Fruit fly (Drosophila melanogaster): ENCODE results near the gene CG32473.

dm6 chr3R:13257110-13257509 is 45.3 kb upstream of the CG32473 start:
- TF ChIP-seq h (GFP tag; optimal IDR thresholded peaks at IDR 0.05): no peak
- TF ChIP-seq fru (GFP tag; optimal IDR thresholded peaks at IDR 0.05): no peak
- TF ChIP-seq usp (GFP tag; optimal IDR thresholded peaks at IDR 0.05): no peak
- TF ChIP-seq ey (GFP tag; optimal IDR thresholded peaks at IDR 0.05): no peak
- TF ChIP-seq GATAd (GFP tag; optimal IDR thresholded peaks at IDR 0.05): no peak
- TF ChIP-seq Abd-B (GFP tag; optimal IDR thresholded peaks at IDR 0.05): no peak
- no peak for TF ChIP-seq lola (GFP tag; optimal IDR thresholded peaks at IDR 0.05)
- no peak for TF ChIP-seq psq (GFP tag; optimal IDR thresholded peaks at IDR 0.05)
- TF ChIP-seq br (GFP tag; optimal IDR thresholded peaks at IDR 0.05): no peak
- no peak for TF ChIP-seq Hr78 (GFP tag; optimal IDR thresholded peaks at IDR 0.05)
- TF ChIP-seq Dif (GFP tag; optimal IDR thresholded peaks at IDR 0.05; ENCODE audit: partially characterized antibody): no peak
- no peak for TF ChIP-seq dsf (GFP tag; optimal IDR thresholded peaks at IDR 0.05; ENCODE audit: borderline replicate concordance)
- no peak for TF ChIP-seq HLH106 (tag; optimal IDR thresholded peaks at IDR 0.05)
- TF ChIP-seq jim (GFP tag; optimal IDR thresholded peaks at IDR 0.05): no peak
